Worm (Caenorhabditis elegans): ENCODE data around the gene C23F12.4.

Gene C23F12.4

ce11 chrX:9436843-9437312 is 49.7 kb downstream of the C23F12.4 start, which contains the start of gene tbb-4:
Gene tbb-4, minus strand, starts transcription at chrX:9436893.
- TF ChIP-seq jun-1 (tag; optimal IDR thresholded peaks at IDR 0.05) (no peak), tbx-2 (tag; optimal IDR thresholded peaks at IDR 0.05) (no peak), skn-1 (tag; optimal IDR thresholded peaks at IDR 0.05) (no peak), ztf-4 (tag; optimal IDR thresholded peaks at IDR 0.05) (no peak), nhr-11 (tag; optimal IDR thresholded peaks at IDR 0.05) (no peak), pqm-1 (tag; optimal IDR thresholded peaks at IDR 0.05) (no peak), ceh-28 (tag; optimal IDR thresholded peaks at IDR 0.05) (no peak)

Measured in whole organism, L3 larva.